Worm (Caenorhabditis elegans): ENCODE data around the gene C05D10.4.

C05D10.4 gene

ce11 chrIII:6056179-6056578 lies 46.5 kb downstream of the C05D10.4 start (continued):
- TF ChIP-seq hsf-1 (GFP tag; IDR thresholded peaks at IDR 0.05): no peak
- no peak for TF ChIP-seq nhr-179 (tag; optimal IDR thresholded peaks at IDR 0.05)
- TF ChIP-seq nhr-120 (GFP tag; IDR thresholded peaks at IDR 0.05): no peak
- no peak for TF ChIP-seq B0336.3 (GFP tag; IDR thresholded peaks at IDR 0.05)
- no peak for TF ChIP-seq ceh-100 (GFP tag; IDR thresholded peaks at IDR 0.05)
- peak; percentile 60 for TF ChIP-seq B0261.1 (tag; optimal IDR thresholded peaks at IDR 0.05)
- TF ChIP-seq snpc-1.3 (tag; optimal IDR thresholded peaks at IDR 0.05; ENCODE audit: insufficient read depth): peak; percentile 31
- no peak for TF ChIP-seq ceh-27 (GFP tag; optimal IDR thresholded peaks at IDR 0.05)
- TF ChIP-seq ztf-28 (GFP tag; IDR thresholded peaks at IDR 0.05): no peak
- no peak for TF ChIP-seq dpff-1 (tag; optimal IDR thresholded peaks at IDR 0.05)
- TF ChIP-seq lin-26 (GFP tag; IDR thresholded peaks at IDR 0.05): peak; percentile 79
- no peak for TF ChIP-seq lin-35 (GFP tag; optimal IDR thresholded peaks at IDR 0.05)
- TF ChIP-seq egl-18 (GFP tag; IDR thresholded peaks at IDR 0.05): no peak
- TF ChIP-seq ZK185.1 (tag; optimal IDR thresholded peaks at IDR 0.05; ENCODE audit: poor library complexity, severe bottlenecking): peak; percentile 6
- TF ChIP-seq dpl-1 (GFP tag; optimal IDR thresholded peaks at IDR 0.05): no peak
- TF ChIP-seq attf-6 (GFP tag; IDR thresholded peaks at IDR 0.05): no peak
- TF ChIP-seq zim-3 (tag; optimal IDR thresholded peaks at IDR 0.05): no peak
- no peak for TF ChIP-seq akir-1 (GFP tag; optimal IDR thresholded peaks at IDR 0.05)
- TF ChIP-seq nfyb-1 (GFP tag; IDR thresholded peaks at IDR 0.05): no peak
- no peak for TF ChIP-seq F22D6.2 (tag; optimal IDR thresholded peaks at IDR 0.05)
- TF ChIP-seq K12H6.12 (tag; optimal IDR thresholded peaks at IDR 0.05): no peak

ce11 chrIII:6055706-6056105 lies 47.0 kb downstream of the C05D10.4 start, which contains the start of gene F40H6.5:
TSS of gene F40H6.5 (minus strand) at chrIII:6055806.
- TF ChIP-seq die-1 (tag; optimal IDR thresholded peaks at IDR 0.05) (no peak), Y79H2A.3 (GFP tag; conservative IDR thresholded peaks at IDR 0.05) (no peak), F33H1.4 (GFP tag; IDR thresholded peaks at IDR 0.05) (no peak), K11D2.4 (GFP tag; IDR thresholded peaks at IDR 0.05) (no peak), nfyb-1 (GFP tag; IDR thresholded peaks at IDR 0.05) (no peak), ZK185.1 (tag; optimal IDR thresholded peaks at IDR 0.05; ENCODE audit: poor library complexity, severe bottlenecking) (no peak), mcd-1 (GFP tag; IDR thresholded peaks at IDR 0.05) (no peak), rcor-1 (GFP tag; IDR thresholded peaks at IDR 0.05) (no peak), F39B2.1 (GFP tag; IDR thresholded peaks at IDR 0.05) (no peak)

- no peak for TF ChIP-seq F57A8.1 (GFP tag; optimal IDR thresholded peaks at IDR 0.05)
- no peak for TF ChIP-seq madf-10 (tag; optimal IDR thresholded peaks at IDR 0.05)
- TF ChIP-seq let-607 (tag; optimal IDR thresholded peaks at IDR 0.05): no peak
- TF ChIP-seq K12H6.12 (tag; optimal IDR thresholded peaks at IDR 0.05): no peak
- no peak for TF ChIP-seq F23B12.7 (tag; optimal IDR thresholded peaks at IDR 0.05; ENCODE audit: insufficient read depth)
- no peak for TF ChIP-seq ztf-3 (GFP tag; optimal IDR thresholded peaks at IDR 0.05)
- no peak for TF ChIP-seq dox-1 (GFP tag; IDR thresholded peaks at IDR 0.05)
These were observed 55.8 kb downstream of the C05D10.4 start, which contains the start of gene tbx-11 for ce11 chrIII:6046881-6047280. TSS of gene tbx-11 (minus strand) at chrIII:6046981.

- TF ChIP-seq D2030.7 (GFP tag; IDR thresholded peaks at IDR 0.05) (no peak), chd-7 (tag; optimal IDR thresholded peaks at IDR 0.05) (no peak), somi-1 (GFP tag; optimal IDR thresholded peaks at IDR 0.05) (no peak), ceh-91 (GFP tag; IDR thresholded peaks at IDR 0.05) (no peak), gei-17 (GFP tag; optimal IDR thresholded peaks at IDR 0.05) (no peak), sea-2 (GFP tag; IDR thresholded peaks at IDR 0.05) (no peak), ztf-22 (GFP tag; optimal IDR thresholded peaks at IDR 0.05) (no peak), F57A8.1 (GFP tag; optimal IDR thresholded peaks at IDR 0.05) (no peak), egrh-3 (GFP tag; IDR thresholded peaks at IDR 0.05) (no peak), tbp1 (GFP tag; optimal IDR thresholded peaks at IDR 0.05) (no peak), repo-1 (tag; optimal IDR thresholded peaks at IDR 0.05) (no peak)
These were observed 63.3 kb downstream of the C05D10.4 start, which contains the start of gene ift-139 for ce11 chrIII:6039370-6039769. TSS of gene ift-139 (minus strand) at chrIII:6039470.
